Worm (Caenorhabditis elegans): ENCODE data around the gene clec-151.

clec-151 gene

DNA sequence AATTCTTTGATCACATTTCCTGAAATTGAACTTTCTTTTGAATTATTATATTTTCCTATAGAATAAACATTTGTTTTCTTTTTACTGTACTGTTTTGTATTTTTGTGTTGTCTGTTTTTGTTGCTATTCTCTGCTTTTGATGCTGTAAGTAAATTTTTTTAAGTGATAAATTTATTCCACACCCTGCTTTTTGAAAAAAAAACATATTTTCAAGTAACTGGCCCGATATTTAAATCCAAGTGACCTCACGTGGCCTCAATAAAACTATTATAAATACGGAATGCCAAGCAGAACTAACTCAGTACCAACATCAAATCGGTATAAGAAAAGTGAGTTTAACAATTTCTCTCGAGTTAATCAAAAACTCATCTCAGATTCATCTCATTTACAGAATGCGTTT, at the start of gene clec-151:
TSS of gene clec-151 (plus strand) at position 301 of the 400 bp plus-strand sequence.
- TF ChIP-seq sem-4 (tag; optimal IDR thresholded peaks at IDR 0.05): no peak
- no peak for TF ChIP-seq lin-13 (GFP tag; optimal IDR thresholded peaks at IDR 0.05)
- TF ChIP-seq lsy-2 (tag; optimal IDR thresholded peaks at IDR 0.05): no peak
- no peak for TF ChIP-seq sma-9 (GFP tag; optimal IDR thresholded peaks at IDR 0.05)
- TF ChIP-seq sma-9 (tag; optimal IDR thresholded peaks at IDR 0.05): no peak
- no peak for TF ChIP-seq skn-1 (tag; optimal IDR thresholded peaks at IDR 0.05)
- no peak for TF ChIP-seq Y55F3AM.14 (GFP tag; optimal IDR thresholded peaks at IDR 0.05)
- TF ChIP-seq snpc-4 (tag; optimal IDR thresholded peaks at IDR 0.05): no peak
- no peak for TF ChIP-seq lin-11 (tag; optimal IDR thresholded peaks at IDR 0.05)
- TF ChIP-seq nhr-237 (tag; optimal IDR thresholded peaks at IDR 0.05): no peak
- no peak for TF ChIP-seq nhr-6 (tag; optimal IDR thresholded peaks at IDR 0.05)
- TF ChIP-seq unc-62 (GFP tag; optimal IDR thresholded peaks at IDR 0.05): no peak
- TF ChIP-seq ZK546.5 (tag; optimal IDR thresholded peaks at IDR 0.05): no peak
- no peak for TF ChIP-seq zag-1 (tag; optimal IDR thresholded peaks at IDR 0.05)
- no peak for TF ChIP-seq nhr-23 (tag; optimal IDR thresholded peaks at IDR 0.05)
- TF ChIP-seq R02D3.7 (tag; optimal IDR thresholded peaks at IDR 0.05): no peak

DNA sequence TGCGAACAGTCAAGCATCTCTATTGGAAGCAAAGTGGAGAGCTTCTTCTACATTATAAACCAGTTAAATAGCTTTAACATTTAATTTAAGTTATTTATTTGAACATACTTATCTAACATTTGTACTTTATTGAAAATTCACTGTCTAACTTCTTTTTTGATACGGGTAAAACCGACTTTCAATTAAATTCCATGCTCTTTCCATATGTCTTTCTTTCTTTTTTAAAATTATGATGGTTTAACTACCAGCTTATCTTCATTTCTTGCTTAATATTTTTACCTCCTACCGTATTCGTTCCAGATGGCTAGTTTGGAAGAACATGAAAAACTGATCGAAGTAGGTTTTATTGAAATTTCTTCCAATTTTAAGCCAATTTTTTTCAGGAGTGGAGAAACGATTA, 46.8 kb upstream of the clec-151 start, which contains the start of gene F35G12.12:
TSS of gene F35G12.12 (plus strand) at position 301 of the 400 bp plus-strand sequence.
- TF ChIP-seq nhr-23 (tag; optimal IDR thresholded peaks at IDR 0.05) (no peak), nhr-237 (tag; optimal IDR thresholded peaks at IDR 0.05) (no peak), lsy-2 (tag; optimal IDR thresholded peaks at IDR 0.05) (no peak), gmeb-1 (tag; optimal IDR thresholded peaks at IDR 0.05) (no peak), unc-39 (tag; optimal IDR thresholded peaks at IDR 0.05) (no peak), alr-1 (tag; optimal IDR thresholded peaks at IDR 0.05) (no peak), unc-62 (GFP tag; optimal IDR thresholded peaks at IDR 0.05) (no peak), fos-1 (tag; optimal IDR thresholded peaks at IDR 0.05) (no peak), nhr-11 (tag; optimal IDR thresholded peaks at IDR 0.05) (no peak), lin-11 (tag; optimal IDR thresholded peaks at IDR 0.05) (no peak), nhr-129 (tag; optimal IDR thresholded peaks at IDR 0.05) (no peak), mbf-1 (tag; optimal IDR thresholded peaks at IDR 0.05) (no peak)

DNA sequence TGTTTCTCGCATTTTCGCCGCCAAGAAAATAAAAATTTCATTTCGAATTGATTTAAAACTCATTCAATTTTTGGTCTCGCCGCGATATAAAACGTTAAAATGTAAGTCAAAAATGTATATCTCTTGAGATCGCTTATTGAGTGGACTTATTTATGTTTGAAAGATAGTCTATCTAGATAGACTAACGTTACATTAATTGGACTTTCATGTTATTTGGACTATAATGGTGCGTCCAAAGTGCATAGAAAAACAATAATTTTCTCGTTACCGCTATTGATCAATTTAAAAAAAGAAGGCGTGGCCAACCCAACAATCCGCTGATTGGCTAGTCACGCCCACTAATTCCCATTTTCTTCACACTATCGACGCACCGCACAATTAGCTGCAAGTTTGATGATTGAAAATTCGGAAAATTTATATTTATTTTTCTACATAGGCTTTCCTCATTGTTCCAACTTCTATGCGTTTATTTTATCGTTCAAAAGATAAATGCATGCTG, 44.1 kb upstream of the clec-151 start, which contains the start of gene F35G12.5:
TSS of gene F35G12.5 (plus strand) at position 51 of the 499 bp plus-strand sequence.
- TF ChIP-seq unc-55 (GFP tag; optimal IDR thresholded peaks at IDR 0.05): no peak
- no peak for TF ChIP-seq ceh-82 (tag; optimal IDR thresholded peaks at IDR 0.05)
- no peak for TF ChIP-seq nhr-12 (tag; optimal IDR thresholded peaks at IDR 0.05)
- TF ChIP-seq unc-39 (tag; optimal IDR thresholded peaks at IDR 0.05): no peak
- no peak for TF ChIP-seq lsy-2 (tag; optimal IDR thresholded peaks at IDR 0.05)
- TF ChIP-seq elt-3 (tag; optimal IDR thresholded peaks at IDR 0.05): no peak
- TF ChIP-seq zag-1 (tag; optimal IDR thresholded peaks at IDR 0.05): no peak
- no peak for TF ChIP-seq lin-39 (tag; optimal IDR thresholded peaks at IDR 0.05)

DNA sequence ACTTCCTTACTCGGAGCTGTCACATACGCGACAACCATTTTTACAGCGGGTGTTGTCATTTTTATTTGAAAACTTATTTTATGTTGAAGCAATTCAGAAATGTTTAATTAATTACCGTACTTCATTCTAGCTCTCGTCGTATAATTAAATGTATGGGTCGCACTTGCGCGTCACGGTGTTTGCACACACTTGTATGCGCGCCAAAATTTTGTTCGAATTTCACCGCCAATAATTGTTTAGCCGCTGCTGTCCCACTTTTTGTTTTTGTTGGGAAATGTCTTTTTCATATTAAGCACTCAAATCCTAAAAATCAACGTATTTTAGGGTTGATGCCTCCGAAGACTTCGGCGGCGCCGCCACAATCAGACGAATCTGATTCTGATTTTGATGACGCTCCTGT, 41.1 kb upstream of the clec-151 start, which contains the start of the genes F35G12.7 and smc-4:
TSS of gene F35G12.7 (minus strand) at position 154 of the 400 bp plus-strand sequence.
TSS of gene smc-4 (plus strand) at position 325 of the 400 bp plus-strand sequence.
- TF ChIP-seq mbf-1 (tag; optimal IDR thresholded peaks at IDR 0.05) (no peak), ama-1 (optimal IDR thresholded peaks at IDR 0.05) (no peak), unc-55 (GFP tag; optimal IDR thresholded peaks at IDR 0.05) (peak; percentile 72), nhr-6 (tag; optimal IDR thresholded peaks at IDR 0.05) (no peak), nhr-129 (tag; optimal IDR thresholded peaks at IDR 0.05) (peak; percentile 69), sem-4 (tag; optimal IDR thresholded peaks at IDR 0.05) (no peak), alr-1 (tag; optimal IDR thresholded peaks at IDR 0.05) (no peak), C34F6.9 (tag; optimal IDR thresholded peaks at IDR 0.05) (peak; percentile 69), dmd-4 (tag; optimal IDR thresholded peaks at IDR 0.05) (no peak), gmeb-1 (tag; optimal IDR thresholded peaks at IDR 0.05) (peak; percentile 81), unc-62 (GFP tag; optimal IDR thresholded peaks at IDR 0.05) (no peak), F13H6.1 (tag; optimal IDR thresholded peaks at IDR 0.05) (peak; percentile 33), ztf-4 (tag; optimal IDR thresholded peaks at IDR 0.05) (no peak), Y55F3AM.14 (GFP tag; optimal IDR thresholded peaks at IDR 0.05) (no peak), ztf-11 (tag; optimal IDR thresholded peaks at IDR 0.05) (no peak), mdl-1 (tag; optimal IDR thresholded peaks at IDR 0.05) (no peak), blmp-1 (tag; optimal IDR thresholded peaks at IDR 0.05; ENCODE audit: insufficient read depth) (no peak), ceh-16 (tag; optimal IDR thresholded peaks at IDR 0.05) (no peak), nhr-25 (tag; optimal IDR thresholded peaks at IDR 0.05) (no peak), nhr-237 (tag; optimal IDR thresholded peaks at IDR 0.05) (no peak), ZK546.5 (tag; optimal IDR thresholded peaks at IDR 0.05) (no peak), crh-2 (tag; optimal IDR thresholded peaks at IDR 0.05) (peak; percentile 37), ztf-1 (GFP tag; conservative IDR thresholded peaks at IDR 0.05) (no peak), nhr-77 (tag; optimal IDR thresholded peaks at IDR 0.05) (no peak), skn-1 (tag; optimal IDR thresholded peaks at IDR 0.05) (no peak), lsy-2 (tag; optimal IDR thresholded peaks at IDR 0.05) (peak; percentile 80 to 95), lin-39 (tag; optimal IDR thresholded peaks at IDR 0.05) (no peak), nhr-23 (tag; optimal IDR thresholded peaks at IDR 0.05) (no peak), elt-3 (tag; optimal IDR thresholded peaks at IDR 0.05) (no peak), ceh-82 (tag; optimal IDR thresholded peaks at IDR 0.05) (no peak), snpc-4 (tag; optimal IDR thresholded peaks at IDR 0.05) (no peak), peb-1 (tag; optimal IDR thresholded peaks at IDR 0.05) (no peak), fos-1 (tag; optimal IDR thresholded peaks at IDR 0.05) (peak; percentile 31), elt-1 (tag; optimal IDR thresholded peaks at IDR 0.05) (no peak), aly-2 (tag; optimal IDR thresholded peaks at IDR 0.05) (no peak), nhr-11 (tag; optimal IDR thresholded peaks at IDR 0.05) (no peak), R02D3.7 (tag; optimal IDR thresholded peaks at IDR 0.05) (no peak), lin-11 (tag; optimal IDR thresholded peaks at IDR 0.05) (peak; percentile 38)

Data from whole organism, L2 larva.